Worm (Caenorhabditis elegans) whole organism, young adult: ENCODE data around the gene hex-1.

Source experiments
- Y56A3A.18 ChIP-seq: fragments of 200-800 bp; sonication (Bioruptor generic); IDR thresholded peaks from 2 replicates; pipeline ENCODE4 v1.3.6; 2022; ENCODE audit warnings: missing genetic modification reagents, missing genetic modification characterization, missing compliant biosample characterization
- ama-1 ChIP-seq, 3 experiments: fragments of 150-350 bp in 1 of 3; sonication (generic microtip) in 2 of 3; optimal IDR thresholded peaks; 2 replicates each; lab custom pipeline; 2014 to 2018; ENCODE audit warnings: missing biosample characterization in 2 of 3, missing genetic modification characterization in 2 of 3, missing genetic modification reagents in 2 of 3
- attf-5 ChIP-seq: fragments of 200-800 bp; sonication (Bioruptor generic); optimal IDR thresholded peaks from 2 replicates; lab custom pipeline; 2018; ENCODE audit warnings: mild to moderate bottlenecking, missing genetic modification characterization, missing compliant biosample characterization
- ceh-40 ChIP-seq: fragments of 200-800 bp; sonication (Bioruptor generic); IDR thresholded peaks from 2 replicates; pipeline ENCODE4 v1.3.6; 2022; ENCODE audit warnings: missing genetic modification characterization, missing compliant biosample characterization
- unc-130 ChIP-seq: sonication (generic microtip); optimal IDR thresholded peaks from 2 replicates; lab custom pipeline; 2016; ENCODE audit warnings: missing genetic modification reagents, missing genetic modification characterization, missing compliant biosample characterization

ce11 chrX:2262420-2262819, 41.5 kb downstream of the hex-1 start:
- TF ChIP-seq ceh-40 (no peak), ama-1 (optimal IDR thresholded peaks at IDR 0.05; lab: Kevin White, UChicago) (no peak), ama-1 (GFP tag; optimal IDR thresholded peaks at IDR 0.05; lab: Kevin White, UChicago) (no peak), unc-130 (GFP tag; lab: Kevin White, UChicago) (no peak), Y56A3A.18 (GFP tag; lab: Robert Waterston, UW) (no peak), attf-5 (GFP tag; lab: Kevin White, UChicago) (no peak)
